Fruit fly (Drosophila melanogaster) whole organism, wandering third instar larva: ENCODE measurements around the gene kraken.

Experiments
- CG32264 ChIP-seq: fragments of 200-800 bp; sonication (Bioruptor generic); optimal IDR thresholded peaks from 2 replicates; lab custom pipeline; 2016; ENCODE audit warnings: missing biosample characterization, missing genetic modification characterization
- h ChIP-seq: fragments of 200-800 bp; sonication (Bioruptor generic); optimal IDR thresholded peaks from 3 replicates; lab custom pipeline; 2016; ENCODE audit warnings: missing biosample characterization, mild to moderate bottlenecking, missing genetic modification characterization
- psq ChIP-seq: fragments of 200-800 bp; sonication (Bioruptor generic); optimal IDR thresholded peaks from 3 replicates; lab custom pipeline; 2017; ENCODE audit warnings: missing biosample characterization, mild to moderate bottlenecking, missing genetic modification characterization, moderate library complexity
- usp ChIP-seq: fragments of >200 bp; optimal IDR thresholded peaks from 2 replicates; lab custom pipeline; 2017; ENCODE audit warnings: missing biosample characterization, missing genetic modification characterization

DNA sequence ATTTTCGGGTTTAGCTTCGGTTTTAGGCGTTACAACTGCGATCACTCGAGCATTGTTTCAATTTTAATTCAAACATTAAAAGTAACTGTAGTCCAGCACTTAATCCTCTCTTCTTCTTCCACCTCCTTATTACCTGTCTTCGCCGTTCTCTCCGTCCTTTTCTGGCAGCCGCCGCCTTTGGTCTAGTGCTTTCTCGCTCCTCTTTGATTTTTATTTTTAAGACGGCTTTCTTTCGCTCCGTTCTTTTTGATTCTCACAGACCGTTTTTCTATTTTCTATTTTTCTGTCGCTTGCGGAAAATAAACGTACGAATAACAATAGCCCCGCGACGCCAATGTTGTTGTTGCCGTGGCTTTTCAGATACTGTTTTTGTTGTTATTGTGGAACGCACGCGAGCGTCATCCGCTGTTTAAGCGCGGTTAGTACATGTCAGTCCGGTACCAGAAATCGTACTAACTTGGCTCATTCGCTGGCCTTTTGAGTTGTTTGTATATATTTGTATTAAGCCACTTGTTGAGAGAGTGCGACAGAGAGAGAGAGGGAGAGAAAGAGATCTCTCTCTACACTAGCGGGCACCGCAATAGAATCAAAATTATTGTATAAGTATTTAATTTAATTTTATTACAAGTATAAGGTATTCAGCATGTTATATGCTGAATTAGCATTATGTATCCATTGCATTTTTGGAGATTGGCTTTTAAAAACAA, 15.5 kb downstream of the kraken start, which contains the start of gene aru:
- TF ChIP-seq h (GFP tag; lab: Kevin White, UChicago) (peak; percentile 48), CG32264 (GFP tag; lab: Kevin White, UChicago) (no peak), psq (GFP tag; lab: Kevin White, UChicago) (peak; percentile 38), usp (GFP tag; lab: Kevin White, UChicago) (no peak)
